Fruit fly (Drosophila melanogaster): Measurements from ENCODE around the gene CG3323.

CG3323 gene

dm6 chrX:5329266-5329898, 23.9 kb upstream of the CG3323 start, which contains the start of the genes CG3309 and XRCC1 (continued):
- no peak for TF ChIP-seq Taf1 (GFP tag; IDR thresholded peaks at IDR 0.05)
- TF ChIP-seq crol (GFP tag; IDR thresholded peaks at IDR 0.05): no peak
- TF ChIP-seq CG12769 (tag; optimal IDR thresholded peaks at IDR 0.05): no peak
- TF ChIP-seq CG6813 (GFP tag; optimal IDR thresholded peaks at IDR 0.05): peak; percentile 0
- peak; percentile 71 for TF ChIP-seq nerfin-2 (GFP tag; IDR thresholded peaks at IDR 0.05; ENCODE audit: partially characterized antibody)
- TF ChIP-seq ab (GFP tag; optimal IDR thresholded peaks at IDR 0.05): no peak
- peak; percentile 78; the same call in 2 of the 3 replicates for TF ChIP-seq CG34422 (GFP tag; IDR thresholded peaks at IDR 0.05)
- no peak for TF ChIP-seq maf-S (GFP tag; optimal IDR thresholded peaks at IDR 0.05)
- peak; percentile 33 for TF ChIP-seq CG10543 (GFP tag; optimal IDR thresholded peaks at IDR 0.05)
- TF ChIP-seq Hr78 (GFP tag; optimal IDR thresholded peaks at IDR 0.05): no peak
- TF ChIP-seq fru (optimal IDR thresholded peaks at IDR 0.05): no peak
- no peak for TF ChIP-seq CG4854 (GFP tag; optimal IDR thresholded peaks at IDR 0.05)
- TF ChIP-seq CG14014 (GFP tag; IDR thresholded peaks at IDR 0.05): peak; percentile 55; the same call in 1 of the 2 replicates
- TF ChIP-seq seq (GFP tag; IDR thresholded peaks at IDR 0.05): 0 out of 2 replicates have a peak, but pooled peaks have one; percentile 49
- peak; percentile 92 for TF ChIP-seq Dll (GFP tag; IDR thresholded peaks at IDR 0.05; ENCODE audit: partially characterized antibody)
- peak; percentile 16 for TF ChIP-seq lbe (GFP tag; optimal IDR thresholded peaks at IDR 0.05)
- TF ChIP-seq CG14965 (GFP tag; optimal IDR thresholded peaks at IDR 0.05; ENCODE audit: borderline replicate concordance): no peak
- TF ChIP-seq CG17328 (GFP tag; IDR thresholded peaks at IDR 0.05): peak; percentile 50; the same call in 1 of the 2 replicates
- peak; percentile 28; the same call in 1 of the 3 replicates for TF ChIP-seq C15 (GFP tag; IDR thresholded peaks at IDR 0.05)
- TF ChIP-seq CG31441 (GFP tag; IDR thresholded peaks at IDR 0.05): peak; percentile 94
- TF ChIP-seq CG42726 (GFP tag; IDR thresholded peaks at IDR 0.05; ENCODE audit: partially characterized antibody): peak; percentile 82
- TF ChIP-seq CG18011 (GFP tag; optimal IDR thresholded peaks at IDR 0.05): no peak
- TF ChIP-seq CG2199 (GFP tag; IDR thresholded peaks at IDR 0.05): no peak
- TF ChIP-seq Xbp1 (GFP tag; optimal IDR thresholded peaks at IDR 0.05): peak; percentile 48
- TF ChIP-seq Hr51 (GFP tag; optimal IDR thresholded peaks at IDR 0.05): peak in 1 of 2 experiments; percentile 29
- peak; percentile 86 for TF ChIP-seq CG14860 (GFP tag; IDR thresholded peaks at IDR 0.05; ENCODE audit: partially characterized antibody)
- TF ChIP-seq pzg (GFP tag; optimal IDR thresholded peaks at IDR 0.05): peak; percentile 25
- peak; percentile 47 for TF ChIP-seq Hsf (GFP tag; optimal IDR thresholded peaks at IDR 0.05)
- TF ChIP-seq Oli (tag; optimal IDR thresholded peaks at IDR 0.05): peak; percentile 23
- no peak for TF ChIP-seq trh (GFP tag; optimal IDR thresholded peaks at IDR 0.05)
- peak; percentile 16 for TF ChIP-seq CG15601 (tag; optimal IDR thresholded peaks at IDR 0.05)
- peak; percentile 84 for TF ChIP-seq CG6791 (GFP tag; IDR thresholded peaks at IDR 0.05; ENCODE audit: partially characterized antibody)
- no peak for TF ChIP-seq dm (GFP tag; optimal IDR thresholded peaks at IDR 0.05)
- TF ChIP-seq Fer3 (tag; optimal IDR thresholded peaks at IDR 0.05): peak; percentile 17
- TF ChIP-seq NfI (GFP tag; optimal IDR thresholded peaks at IDR 0.05): peak; percentile 25
- peak; percentile 54 for TF ChIP-seq CG13894 (tag; optimal IDR thresholded peaks at IDR 0.05)
- no peak for TF ChIP-seq tio (GFP tag; optimal IDR thresholded peaks at IDR 0.05)
- no peak for TF ChIP-seq corto (GFP tag; optimal IDR thresholded peaks at IDR 0.05)
- peak; percentile 65 for TF ChIP-seq CG18262 (tag; optimal IDR thresholded peaks at IDR 0.05)
- TF ChIP-seq CG1602 (GFP tag; optimal IDR thresholded peaks at IDR 0.05): peak; percentile 23
- peak; percentile 96 for TF ChIP-seq CG16813 (GFP tag; IDR thresholded peaks at IDR 0.05; ENCODE audit: partially characterized antibody)
- TF ChIP-seq tna (GFP tag; IDR thresholded peaks at IDR 0.05; ENCODE audit: partially characterized antibody): peak; percentile 76
- TF ChIP-seq CG7839 (tag; optimal IDR thresholded peaks at IDR 0.05): peak; percentile 47
- TF ChIP-seq shn (GFP tag; optimal IDR thresholded peaks at IDR 0.05): no peak
- no peak for TF ChIP-seq Antp (GFP tag; optimal IDR thresholded peaks at IDR 0.05)
- TF ChIP-seq mam (GFP tag; optimal IDR thresholded peaks at IDR 0.05): peak; percentile 2
- no peak for TF ChIP-seq nerfin-1 (tag; optimal IDR thresholded peaks at IDR 0.05)
- peak; percentile 26 for TF ChIP-seq CG4820 (GFP tag; optimal IDR thresholded peaks at IDR 0.05)
